Worm (Caenorhabditis elegans): Measurements from ENCODE around the gene dnpp-1.

Gene dnpp-1

DNA sequence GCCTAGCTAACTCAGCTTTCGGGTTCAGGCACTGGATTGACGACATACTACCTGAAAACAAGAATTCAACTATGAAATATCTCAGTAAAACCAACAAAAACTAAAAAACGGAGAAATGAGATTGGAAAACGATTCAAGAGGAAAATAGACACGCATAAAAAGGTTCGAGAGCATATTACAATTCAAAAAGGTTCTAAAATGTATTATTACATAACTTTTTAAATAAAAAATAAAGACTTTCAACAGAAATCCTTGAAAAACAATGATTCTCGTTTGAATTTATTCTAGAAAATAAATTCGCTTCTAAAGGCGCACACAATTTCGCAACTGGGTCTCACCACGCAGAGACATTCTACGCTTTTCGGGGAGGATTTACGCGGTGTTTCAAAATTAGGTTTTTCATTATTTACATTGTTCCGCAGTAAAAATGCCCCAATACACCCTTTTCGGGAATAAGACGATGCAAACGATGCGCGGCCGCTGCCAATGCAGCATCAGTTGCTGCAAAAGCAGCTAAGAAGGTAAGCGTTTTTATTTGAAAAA lies 7.9 kb downstream of the dnpp-1 start, which contains the start of the genes cct-6 and alh-9:
Gene cct-6 (minus strand): TSS at position 51 of the 543 bp plus-strand sequence.
Gene alh-9 (plus strand): TSS at position 382 of the 543 bp plus-strand sequence.
- TF ChIP-seq F13C5.2 (tag; optimal IDR thresholded peaks at IDR 0.05), result peak; percentile 65
- TF ChIP-seq ama-1 (optimal IDR thresholded peaks at IDR 0.05), result no peak
- peak; percentile 3 for TF ChIP-seq hmg-4 (GFP tag; optimal IDR thresholded peaks at IDR 0.05)
- no peak for TF ChIP-seq B0310.2 (tag; optimal IDR thresholded peaks at IDR 0.05)

DNA sequence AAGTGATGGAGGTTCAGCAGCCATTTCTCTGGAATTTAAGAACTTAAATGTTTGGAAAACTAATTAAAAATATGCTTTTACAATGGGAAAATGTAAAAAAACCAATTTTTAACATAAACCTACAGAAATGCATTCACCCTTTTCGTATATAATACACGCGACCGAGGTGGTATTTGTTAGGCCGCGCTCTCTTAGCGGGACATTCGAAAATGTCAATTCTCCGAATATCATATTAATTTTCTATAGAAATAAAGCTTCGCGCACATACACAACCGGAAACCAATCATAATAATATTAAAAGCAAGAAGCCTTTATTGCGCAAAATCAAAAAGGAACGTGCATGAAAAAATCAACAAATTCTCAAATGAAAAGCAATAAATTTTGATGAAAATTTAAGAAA lies 10.4 kb downstream of the dnpp-1 start, which contains the start of gene ddx-23:
Gene ddx-23 (minus strand): TSS at position 30 of the 400 bp plus-strand sequence.
- no peak for TF ChIP-seq aly-1 (tag; optimal IDR thresholded peaks at IDR 0.05)
- TF ChIP-seq B0310.2 (tag; optimal IDR thresholded peaks at IDR 0.05), result no peak
- no peak for TF ChIP-seq ets-7 (tag; optimal IDR thresholded peaks at IDR 0.05)
- TF ChIP-seq hnd-1 (tag; optimal IDR thresholded peaks at IDR 0.05), result no peak
- TF ChIP-seq tra-4 (tag; optimal IDR thresholded peaks at IDR 0.05), result no peak
- TF ChIP-seq ceh-36 (tag; optimal IDR thresholded peaks at IDR 0.05), result no peak
- TF ChIP-seq F13C5.2 (tag; optimal IDR thresholded peaks at IDR 0.05), result no peak
- no peak for TF ChIP-seq scrt-1 (GFP tag; IDR thresholded peaks at IDR 0.05)
- no peak for TF ChIP-seq hmg-4 (GFP tag; optimal IDR thresholded peaks at IDR 0.05)
- no peak for TF ChIP-seq tbx-11 (GFP tag; IDR thresholded peaks at IDR 0.05)

DNA sequence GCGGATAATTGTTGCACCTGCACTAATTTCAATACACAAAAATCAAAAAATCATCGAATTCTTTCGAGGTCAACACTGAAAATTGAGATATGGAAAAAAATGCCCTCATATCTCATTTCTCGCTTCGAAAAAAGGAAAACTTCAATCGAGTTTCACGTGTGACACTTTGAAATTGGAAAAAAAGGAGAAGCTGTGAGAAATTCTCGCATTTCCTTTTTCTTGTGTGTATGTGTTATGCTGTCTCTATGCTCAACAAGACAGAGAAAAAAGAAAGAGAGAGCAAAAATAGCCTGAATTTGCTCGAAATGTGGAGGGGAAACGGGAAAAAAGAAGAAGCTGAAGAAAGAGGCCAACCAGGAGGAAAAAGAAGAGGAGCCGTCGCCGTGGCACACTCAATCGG lies 17.2 kb downstream of the dnpp-1 start:
- TF ChIP-seq tra-4 (tag; optimal IDR thresholded peaks at IDR 0.05) (no peak), ceh-36 (tag; optimal IDR thresholded peaks at IDR 0.05) (no peak), sea-1 (GFP tag; conservative IDR thresholded peaks at IDR 0.05) (no peak), flt-1 (GFP tag; IDR thresholded peaks at IDR 0.05) (no peak), ceh-13 (GFP tag; optimal IDR thresholded peaks at IDR 0.05) (no peak)

DNA sequence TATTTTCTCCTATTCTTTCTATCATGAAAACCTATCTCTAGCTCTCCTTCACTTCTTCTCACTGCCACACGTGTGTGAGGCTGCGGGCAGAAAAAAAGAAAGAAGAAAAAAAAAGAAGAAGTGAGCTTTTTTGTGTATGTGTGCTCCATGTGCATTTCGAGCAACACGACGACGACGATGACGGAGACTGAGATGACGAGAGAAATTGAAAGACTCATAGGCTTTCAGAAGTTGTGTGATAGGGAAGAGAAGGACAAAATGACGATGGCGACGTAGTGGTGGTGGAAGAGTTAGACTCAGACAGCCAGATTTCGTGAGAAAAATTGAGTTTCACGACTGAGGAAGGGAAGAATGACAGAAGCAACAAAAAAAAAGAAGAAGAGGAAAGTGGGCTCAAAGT lies 18.1 kb downstream of the dnpp-1 start:
- no peak for TF ChIP-seq tbx-11 (GFP tag; IDR thresholded peaks at IDR 0.05)
- TF ChIP-seq flt-1 (GFP tag; IDR thresholded peaks at IDR 0.05), result no peak
- TF ChIP-seq tbx-37 (GFP tag; conservative IDR thresholded peaks at IDR 0.05), result no peak
- no peak for TF ChIP-seq ama-1 (optimal IDR thresholded peaks at IDR 0.05)
- no peak for TF ChIP-seq B0310.2 (tag; optimal IDR thresholded peaks at IDR 0.05)
- no peak for TF ChIP-seq aly-1 (tag; optimal IDR thresholded peaks at IDR 0.05)
- TF ChIP-seq pes-1 (GFP tag; IDR thresholded peaks at IDR 0.05), result no peak
- TF ChIP-seq ets-7 (tag; optimal IDR thresholded peaks at IDR 0.05), result no peak
- TF ChIP-seq F13C5.2 (tag; optimal IDR thresholded peaks at IDR 0.05), result no peak
- TF ChIP-seq tra-4 (tag; optimal IDR thresholded peaks at IDR 0.05), result no peak
- TF ChIP-seq ceh-13 (GFP tag; optimal IDR thresholded peaks at IDR 0.05), result no peak
- TF ChIP-seq ceh-36 (tag; optimal IDR thresholded peaks at IDR 0.05), result no peak
- no peak for TF ChIP-seq sea-1 (GFP tag; conservative IDR thresholded peaks at IDR 0.05)
- no peak for TF ChIP-seq hmbx-1 (tag; optimal IDR thresholded peaks at IDR 0.05)
- TF ChIP-seq hnd-1 (tag; optimal IDR thresholded peaks at IDR 0.05), result no peak
- TF ChIP-seq scrt-1 (GFP tag; IDR thresholded peaks at IDR 0.05), result no peak
- TF ChIP-seq hmg-4 (GFP tag; optimal IDR thresholded peaks at IDR 0.05), result no peak

DNA sequence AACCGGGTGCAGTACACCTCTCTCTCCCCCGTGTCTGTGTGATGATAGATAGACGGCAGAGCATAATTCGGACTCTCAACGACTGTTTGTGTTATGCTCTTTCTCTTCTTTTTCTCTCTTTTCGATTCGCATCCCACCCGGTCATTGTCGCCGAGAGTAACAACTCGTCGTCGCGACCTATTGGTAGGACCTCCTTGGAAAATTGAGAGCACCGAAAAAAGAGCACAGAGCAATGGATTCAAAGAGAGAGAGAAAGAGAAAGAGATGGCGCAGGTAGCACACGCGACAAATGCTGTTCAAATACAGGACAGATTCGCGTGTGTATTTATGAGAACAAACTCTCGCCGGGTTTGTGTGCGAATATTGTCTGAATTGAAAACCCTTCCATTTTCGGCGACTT lies 19.9 kb downstream of the dnpp-1 start:
- TF ChIP-seq tbx-11 (GFP tag; IDR thresholded peaks at IDR 0.05) (no peak), hmg-4 (GFP tag; optimal IDR thresholded peaks at IDR 0.05) (peak; percentile 12)

DNA sequence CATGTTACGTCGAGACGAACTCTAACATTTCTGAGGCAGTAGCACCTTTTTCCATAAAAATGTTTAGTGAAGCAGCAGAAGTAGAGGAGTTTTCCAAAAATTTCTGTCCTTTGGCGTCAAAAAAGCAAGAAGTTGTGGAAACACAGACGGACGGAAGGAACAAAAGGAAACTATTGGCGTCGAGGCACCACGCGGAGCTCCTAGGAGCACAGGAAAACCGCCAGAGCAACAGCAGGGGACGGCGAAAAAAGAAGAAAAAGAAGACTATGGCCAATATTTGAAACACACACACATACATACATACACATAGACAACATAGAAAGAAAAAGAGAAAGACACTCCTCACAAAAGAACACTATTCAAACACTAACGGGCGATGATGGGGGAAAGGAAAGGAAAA lies 20.7 kb downstream of the dnpp-1 start:
- TF ChIP-seq sea-1 (GFP tag; conservative IDR thresholded peaks at IDR 0.05), result no peak
- no peak for TF ChIP-seq scrt-1 (GFP tag; IDR thresholded peaks at IDR 0.05)
- no peak for TF ChIP-seq tra-4 (tag; optimal IDR thresholded peaks at IDR 0.05)
- TF ChIP-seq hmbx-1 (tag; optimal IDR thresholded peaks at IDR 0.05), result no peak
- no peak for TF ChIP-seq ama-1 (optimal IDR thresholded peaks at IDR 0.05)
- no peak for TF ChIP-seq ceh-13 (GFP tag; optimal IDR thresholded peaks at IDR 0.05)
- TF ChIP-seq pes-1 (GFP tag; IDR thresholded peaks at IDR 0.05), result no peak
- no peak for TF ChIP-seq F13C5.2 (tag; optimal IDR thresholded peaks at IDR 0.05)
- no peak for TF ChIP-seq ets-7 (tag; optimal IDR thresholded peaks at IDR 0.05)
- TF ChIP-seq B0310.2 (tag; optimal IDR thresholded peaks at IDR 0.05), result no peak
- no peak for TF ChIP-seq ceh-36 (tag; optimal IDR thresholded peaks at IDR 0.05)
- TF ChIP-seq hnd-1 (tag; optimal IDR thresholded peaks at IDR 0.05), result no peak
- TF ChIP-seq tbx-37 (GFP tag; conservative IDR thresholded peaks at IDR 0.05), result no peak
- no peak for TF ChIP-seq flt-1 (GFP tag; IDR thresholded peaks at IDR 0.05)

DNA sequence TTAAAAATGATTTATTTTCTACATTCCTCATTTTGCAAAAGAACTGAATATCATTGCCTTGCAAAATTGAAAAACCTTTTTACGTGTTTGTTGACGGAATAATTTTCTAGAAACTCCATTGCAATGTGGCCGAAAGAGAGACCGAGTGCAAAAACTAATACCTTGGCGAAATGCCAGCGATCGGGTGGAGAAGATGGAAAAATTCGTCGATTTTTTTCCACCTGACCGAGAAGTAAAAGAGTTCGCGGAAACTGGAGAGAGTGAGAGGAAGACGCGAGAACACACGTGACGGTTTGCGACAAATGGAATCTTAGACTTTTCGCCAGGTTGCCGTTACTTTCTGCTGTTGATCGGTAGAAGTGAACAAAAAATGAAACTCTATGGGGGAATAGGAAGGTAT lies 21.9 kb downstream of the dnpp-1 start:
- no peak for TF ChIP-seq pes-1 (GFP tag; IDR thresholded peaks at IDR 0.05)
- TF ChIP-seq ceh-13 (GFP tag; optimal IDR thresholded peaks at IDR 0.05), result no peak
- no peak for TF ChIP-seq sea-1 (GFP tag; conservative IDR thresholded peaks at IDR 0.05)
- TF ChIP-seq flt-1 (GFP tag; IDR thresholded peaks at IDR 0.05), result no peak
- no peak for TF ChIP-seq aly-1 (tag; optimal IDR thresholded peaks at IDR 0.05)
- TF ChIP-seq hnd-1 (tag; optimal IDR thresholded peaks at IDR 0.05), result no peak
- no peak for TF ChIP-seq tbx-37 (GFP tag; conservative IDR thresholded peaks at IDR 0.05)
- no peak for TF ChIP-seq scrt-1 (GFP tag; IDR thresholded peaks at IDR 0.05)
- TF ChIP-seq tbx-11 (GFP tag; IDR thresholded peaks at IDR 0.05), result no peak
- TF ChIP-seq tra-4 (tag; optimal IDR thresholded peaks at IDR 0.05), result no peak
- no peak for TF ChIP-seq B0310.2 (tag; optimal IDR thresholded peaks at IDR 0.05)
- no peak for TF ChIP-seq hmg-4 (GFP tag; optimal IDR thresholded peaks at IDR 0.05)

DNA sequence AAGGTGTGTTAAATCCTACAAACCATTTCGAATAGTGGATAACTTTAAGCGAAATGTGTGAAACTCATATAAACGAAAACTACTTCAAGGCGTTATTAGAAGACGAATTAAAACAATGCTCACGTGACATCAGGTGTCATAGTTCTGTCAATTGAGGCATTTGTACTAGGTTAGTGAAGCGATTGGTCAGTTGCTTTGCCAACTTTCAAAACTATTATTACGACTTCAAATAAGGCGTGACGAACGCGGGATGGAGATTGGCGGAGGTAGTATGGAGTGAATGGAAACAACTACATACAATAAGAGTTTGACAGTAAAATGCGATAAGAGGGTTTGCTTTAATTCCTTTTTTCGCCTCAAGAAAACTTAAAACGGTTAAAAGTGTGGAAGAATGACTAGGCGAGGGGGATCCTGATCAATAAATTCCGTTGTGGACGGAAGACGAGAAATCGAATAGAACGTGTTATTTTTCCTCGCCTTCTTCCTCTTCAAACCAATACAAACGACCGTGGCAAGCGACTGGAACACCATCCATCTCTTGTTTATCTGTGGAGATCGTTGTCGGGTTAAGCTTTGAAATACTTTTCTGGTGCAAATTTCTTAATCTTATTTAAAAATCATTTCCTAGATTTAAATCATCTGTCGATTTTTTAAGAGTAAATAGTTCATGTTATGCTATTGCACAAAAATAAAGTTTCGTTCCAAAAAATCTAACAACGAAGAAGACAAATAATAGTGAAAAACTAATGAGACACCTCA lies 22.6 kb downstream of the dnpp-1 start:
- TF ChIP-seq tbx-11 (GFP tag; IDR thresholded peaks at IDR 0.05), result no peak
- TF ChIP-seq hmbx-1 (tag; optimal IDR thresholded peaks at IDR 0.05), result no peak
- TF ChIP-seq aly-1 (tag; optimal IDR thresholded peaks at IDR 0.05), result no peak

Measured in whole organism, early embryonic.